Fruit fly (Drosophila melanogaster) whole organism, adult: Measurements from ENCODE around the gene TwdlX.

Experiments used
- CG11617 ChIP-seq: fragments of 200-800 bp; sonication (Bioruptor generic); optimal IDR thresholded peaks from 2 replicates; lab custom pipeline; 2017; ENCODE audit warnings: mild to moderate bottlenecking, missing biosample characterization, missing genetic modification reagents, missing genetic modification characterization
- CG12768 ChIP-seq: fragments of 200-800 bp; sonication (Bioruptor generic); optimal IDR thresholded peaks from 2 replicates; lab custom pipeline; 2017; ENCODE audit warnings: missing biosample characterization, missing genetic modification characterization, mild to moderate bottlenecking, moderate library complexity, missing genetic modification reagents
- CG14711 ChIP-seq: fragments of 200-800 bp; sonication (Bioruptor generic); optimal IDR thresholded peaks from 2 replicates; lab custom pipeline; 2018; ENCODE audit warnings: missing biosample characterization, mild to moderate bottlenecking, missing genetic modification characterization, moderate library complexity
- CG1620 ChIP-seq: fragments of 200-800 bp; sonication (Bioruptor generic); optimal IDR thresholded peaks from 2 replicates; lab custom pipeline; 2016; ENCODE audit warnings: missing biosample characterization, missing genetic modification characterization
- CG33017 ChIP-seq: fragments of 200-800 bp; sonication (Bioruptor generic); optimal IDR thresholded peaks from 2 replicates; lab custom pipeline; 2018; ENCODE audit warnings: missing biosample characterization, mild to moderate bottlenecking, missing genetic modification characterization, moderate library complexity
- CG5204 ChIP-seq: fragments of 200-800 bp; sonication (Bioruptor generic); optimal IDR thresholded peaks from 2 replicates; lab custom pipeline; 2016; ENCODE audit warnings: missing biosample characterization, missing genetic modification characterization
- CG7045 ChIP-seq: fragments of 200-800 bp; sonication (Bioruptor generic); optimal IDR thresholded peaks from 2 replicates; lab custom pipeline; 2017; ENCODE audit warnings: missing biosample characterization, mild to moderate bottlenecking, missing genetic modification characterization
- CG7101 ChIP-seq: fragments of 200-800 bp; sonication (Bioruptor generic); optimal IDR thresholded peaks from 2 replicates; lab custom pipeline; 2018; ENCODE audit warnings: missing biosample characterization, mild to moderate bottlenecking, missing genetic modification characterization, moderate library complexity
- Clk ChIP-seq: fragments of 200-800 bp; sonication (Bioruptor generic); optimal IDR thresholded peaks from 2 replicates; lab custom pipeline; 2017; ENCODE audit warnings: missing biosample characterization, missing genetic modification characterization
- Crg-1 ChIP-seq: fragments of 200-800 bp; sonication (Bioruptor generic); optimal IDR thresholded peaks from 2 replicates; lab custom pipeline; 2016; ENCODE audit warnings: missing biosample characterization, missing genetic modification characterization
- Hr96 ChIP-seq: fragments of 200-800 bp; sonication (Bioruptor generic); optimal IDR thresholded peaks from 2 replicates; lab custom pipeline; 2016; ENCODE audit warnings: missing biosample characterization, missing genetic modification characterization
- Mnt ChIP-seq: fragments of 200-800 bp; sonication (Bioruptor generic); optimal IDR thresholded peaks from 2 replicates; lab custom pipeline; 2016; ENCODE audit warnings: missing biosample characterization, mild to moderate bottlenecking, missing genetic modification characterization
- bab1 ChIP-seq: fragments of 200-800 bp; sonication (Bioruptor generic); optimal IDR thresholded peaks from 3 replicates; lab custom pipeline; 2019; ENCODE audit warnings: missing biosample characterization, mild to moderate bottlenecking, missing genetic modification characterization, moderate library complexity
- cic ChIP-seq: fragments of 200-800 bp; sonication (Bioruptor generic); optimal IDR thresholded peaks from 2 replicates; lab custom pipeline; 2017; ENCODE audit warnings: missing biosample characterization, mild to moderate bottlenecking, missing genetic modification characterization, moderate library complexity
- cnc ChIP-seq, 2 experiments: fragments of >200 bp; optimal IDR thresholded peaks; 2 replicates each; lab custom pipeline; 2017
- kay ChIP-seq: fragments of 200-800 bp; sonication (Bioruptor generic); peaks from one replicate; lab custom pipeline; 2016; ENCODE audit warnings: missing biosample characterization, missing genetic modification characterization, borderline replicate concordance
- ovo ChIP-seq: fragments of 200-800 bp; sonication (Bioruptor generic); optimal IDR thresholded peaks from 2 replicates; lab custom pipeline; 2016; ENCODE audit warnings: missing biosample characterization, missing genetic modification characterization
- pad ChIP-seq: fragments of 200-800 bp; sonication (Bioruptor generic); optimal IDR thresholded peaks from 3 replicates; lab custom pipeline; 2017; ENCODE audit warnings: missing biosample characterization, missing genetic modification characterization, mild to moderate bottlenecking, moderate library complexity, missing genetic modification reagents
- tj ChIP-seq: fragments of 200-800 bp; sonication (Bioruptor generic); optimal IDR thresholded peaks from 3 replicates; lab custom pipeline; 2017; ENCODE audit warnings: missing biosample characterization, mild to moderate bottlenecking, missing genetic modification characterization, moderate library complexity
- toe ChIP-seq: fragments of 200-800 bp; sonication (Bioruptor generic); optimal IDR thresholded peaks from 2 replicates; lab custom pipeline; 2016; ENCODE audit warnings: missing biosample characterization, missing genetic modification characterization

TwdlX gene

dm6 chrX:16751579-16752156, 20.8 kb downstream of the TwdlX start, which contains the start of gene goe:
Gene goe (minus strand): TSS chrX:16751910.
- peak; percentile 75 for TF ChIP-seq CG11617 (GFP tag; lab: Kevin White, UChicago)
- peak; percentile 94 for TF ChIP-seq ovo (GFP tag; lab: Kevin White, UChicago)
- peak; percentile 72 for TF ChIP-seq CG5204
- peak; percentile 78 for TF ChIP-seq CG14711 (tag; lab: Kevin White, UChicago)
- peak; percentile 7 for TF ChIP-seq CG33017 (tag; lab: Kevin White, UChicago)
- TF ChIP-seq tj (GFP tag; lab: Kevin White, UChicago): peak; percentile 46
- TF ChIP-seq CG12768 (GFP tag; lab: Kevin White, UChicago): no peak
- peak; percentile 90 for TF ChIP-seq CG1620
- peak; percentile 67 for TF ChIP-seq toe (GFP tag; lab: Kevin White, UChicago)
- peak; percentile 70 for TF ChIP-seq Crg-1 (GFP tag; lab: Kevin White, UChicago)
- TF ChIP-seq pad (GFP tag; lab: Kevin White, UChicago): peak; percentile 56
- peak; percentile 66 for TF ChIP-seq kay
- TF ChIP-seq CG7101 (tag; lab: Kevin White, UChicago): peak; percentile 87
- TF ChIP-seq Clk (GFP tag; lab: Kevin White, UChicago): no peak
- peak; percentile 74 for TF ChIP-seq Mnt
- TF ChIP-seq cnc (optimal IDR thresholded peaks at IDR 0.05; lab: Kevin White, UChicago): no peak
- TF ChIP-seq cic (GFP tag; lab: Kevin White, UChicago): peak; percentile 22
- no peak for TF ChIP-seq CG7045 (GFP tag; lab: Kevin White, UChicago)
- peak; percentile 84 for TF ChIP-seq bab1 (GFP tag; lab: Kevin White, UChicago)
- peak; percentile 92 for TF ChIP-seq Hr96 (GFP tag; lab: Kevin White, UChicago)

- TF ChIP-seq CG14711 (tag; lab: Kevin White, UChicago): no peak
- no peak for TF ChIP-seq Hr96 (GFP tag; lab: Kevin White, UChicago)
- no peak for TF ChIP-seq CG12768 (GFP tag; lab: Kevin White, UChicago)
- TF ChIP-seq CG7101 (tag; lab: Kevin White, UChicago): no peak
- no peak for TF ChIP-seq bab1 (GFP tag; lab: Kevin White, UChicago)
- TF ChIP-seq CG5204: no peak
- no peak for TF ChIP-seq cic (GFP tag; lab: Kevin White, UChicago)
- no peak for TF ChIP-seq Crg-1 (GFP tag; lab: Kevin White, UChicago)
- TF ChIP-seq ovo (GFP tag; lab: Kevin White, UChicago): no peak
- no peak for TF ChIP-seq tj (GFP tag; lab: Kevin White, UChicago)
- TF ChIP-seq CG7045 (GFP tag; lab: Kevin White, UChicago): no peak
- TF ChIP-seq Mnt: no peak
- TF ChIP-seq Clk (GFP tag; lab: Kevin White, UChicago): no peak
- TF ChIP-seq CG1620: no peak
- no peak for TF ChIP-seq CG33017 (tag; lab: Kevin White, UChicago)
- TF ChIP-seq pad (GFP tag; lab: Kevin White, UChicago): no peak
- TF ChIP-seq kay: no peak
- TF ChIP-seq toe (GFP tag; lab: Kevin White, UChicago): no peak
- no peak for TF ChIP-seq cnc (optimal IDR thresholded peaks at IDR 0.05; lab: Kevin White, UChicago)
These were observed 22.2 kb downstream of the TwdlX start for dm6 chrX:16753066-16753465.

- TF ChIP-seq CG7045 (GFP tag; lab: Kevin White, UChicago) (no peak), ovo (GFP tag; lab: Kevin White, UChicago) (no peak), cnc (optimal IDR thresholded peaks at IDR 0.05; lab: Kevin White, UChicago) (no peak)
These were observed 26.8 kb downstream of the TwdlX start for dm6 chrX:16757645-16758044.

- no peak for TF ChIP-seq CG14711 (tag; lab: Kevin White, UChicago)
- no peak for TF ChIP-seq CG11617 (GFP tag; lab: Kevin White, UChicago)
- no peak for TF ChIP-seq Crg-1 (GFP tag; lab: Kevin White, UChicago)
- no peak for TF ChIP-seq cnc (optimal IDR thresholded peaks at IDR 0.05; lab: Kevin White, UChicago)
- no peak for TF ChIP-seq Hr96 (GFP tag; lab: Kevin White, UChicago)
- no peak for TF ChIP-seq CG12768 (GFP tag; lab: Kevin White, UChicago)
- TF ChIP-seq pad (GFP tag; lab: Kevin White, UChicago): no peak
- no peak for TF ChIP-seq Mnt
- TF ChIP-seq tj (GFP tag; lab: Kevin White, UChicago): no peak
- no peak for TF ChIP-seq toe (GFP tag; lab: Kevin White, UChicago)
- TF ChIP-seq CG7101 (tag; lab: Kevin White, UChicago): no peak
- TF ChIP-seq CG33017 (tag; lab: Kevin White, UChicago): no peak
- no peak for TF ChIP-seq cic (GFP tag; lab: Kevin White, UChicago)
- no peak for TF ChIP-seq Clk (GFP tag; lab: Kevin White, UChicago)
These were observed 29.7 kb downstream of the TwdlX start for dm6 chrX:16760542-16760941.

- TF ChIP-seq CG5204: no peak
- TF ChIP-seq tj (GFP tag; lab: Kevin White, UChicago): no peak
- TF ChIP-seq Clk (GFP tag; lab: Kevin White, UChicago): no peak
- TF ChIP-seq CG7045 (GFP tag; lab: Kevin White, UChicago): no peak
- no peak for TF ChIP-seq Mnt
- no peak for TF ChIP-seq CG14711 (tag; lab: Kevin White, UChicago)
- TF ChIP-seq Hr96 (GFP tag; lab: Kevin White, UChicago): no peak
- TF ChIP-seq CG11617 (GFP tag; lab: Kevin White, UChicago): no peak
- no peak for TF ChIP-seq CG1620
These were observed 30.6 kb downstream of the TwdlX start for dm6 chrX:16761531-16761930.

dm6 chrX:16764955-16765354, 34.1 kb downstream of the TwdlX start:
- no peak for TF ChIP-seq pad (GFP tag; lab: Kevin White, UChicago)
- no peak for TF ChIP-seq Clk (GFP tag; lab: Kevin White, UChicago)
- no peak for TF ChIP-seq bab1 (GFP tag; lab: Kevin White, UChicago)
- TF ChIP-seq tj (GFP tag; lab: Kevin White, UChicago): no peak
- no peak for TF ChIP-seq CG12768 (GFP tag; lab: Kevin White, UChicago)
- TF ChIP-seq Crg-1 (GFP tag; lab: Kevin White, UChicago): no peak
- no peak for TF ChIP-seq CG5204
- TF ChIP-seq CG7101 (tag; lab: Kevin White, UChicago): no peak
- no peak for TF ChIP-seq cic (GFP tag; lab: Kevin White, UChicago)
- no peak for TF ChIP-seq CG7045 (GFP tag; lab: Kevin White, UChicago)
- no peak for TF ChIP-seq toe (GFP tag; lab: Kevin White, UChicago)
- TF ChIP-seq ovo (GFP tag; lab: Kevin White, UChicago): no peak
- no peak for TF ChIP-seq kay
- TF ChIP-seq Hr96 (GFP tag; lab: Kevin White, UChicago): no peak
- no peak for TF ChIP-seq CG14711 (tag; lab: Kevin White, UChicago)
- TF ChIP-seq cnc (optimal IDR thresholded peaks at IDR 0.05; lab: Kevin White, UChicago): no peak
- no peak for TF ChIP-seq CG1620
- TF ChIP-seq CG33017 (tag; lab: Kevin White, UChicago): no peak
- no peak for TF ChIP-seq CG11617 (GFP tag; lab: Kevin White, UChicago)
- TF ChIP-seq Mnt: no peak
